Fruit fly (Drosophila melanogaster) Kc167 (cell line): ENCODE results near the gene Targ1.

ENCODE experiments used
- Sin3A ChIP-seq: fragments of >200 bp; optimal IDR thresholded peaks from 2 replicates; lab custom pipeline; 2018; ENCODE audit warnings: missing external identifiers
- insv ChIP-seq: fragments of >200 bp; optimal IDR thresholded peaks from 3 replicates; lab custom pipeline; 2018; ENCODE audit warnings: missing external identifiers

dm6 chr3L:21230762-21231161 lies 28.1 kb upstream of the Targ1 start:
- TF ChIP-seq Sin3A (no peak), insv (lab: Kevin White, UChicago) (no peak)
